In genomic region chrIV:1055734-1056133, ce11 we compare ENCODE assay signal across 3 worm cellular contexts.
TF ChIP-seq lines count a peak whose summit lies in the region.

No protein-coding gene starts in this region.

TF ChIP-seq in whole organism, L4 larva, 104 proteins besides CTCF, POLR2A, EP300 and RAD21:
- TF ChIP-seq sdz-12 (GFP tag; optimal IDR thresholded peaks at IDR 0.05; lab: Kevin White, UChicago) (no peak), ceh-62 (tag; optimal IDR thresholded peaks at IDR 0.05; lab: Kevin White, UChicago) (no peak), zag-1 (tag; optimal IDR thresholded peaks at IDR 0.05; lab: Kevin White, UChicago) (no peak), set-16 (GFP tag; IDR thresholded peaks at IDR 0.05; lab: Robert Waterston, UW) (peak; percentile 90), ceh-20 (GFP tag; IDR thresholded peaks at IDR 0.05; lab: Robert Waterston, UW) (no peak), daf-8 (GFP tag; IDR thresholded peaks at IDR 0.05; lab: Robert Waterston, UW) (no peak), D1046.2 (GFP tag; IDR thresholded peaks at IDR 0.05; lab: Robert Waterston, UW) (no peak), aha-1 (tag; lab: Kevin White, UChicago) (peak; percentile 8), lin-15B (tag; optimal IDR thresholded peaks at IDR 0.05; lab: Kevin White, UChicago) (no peak), ceh-28 (tag; optimal IDR thresholded peaks at IDR 0.05; lab: Kevin White, UChicago) (no peak)

TF ChIP-seq in whole organism, late embryonic, 69 proteins besides CTCF, POLR2A, EP300 and RAD21:
- TF ChIP-seq pros-1 (tag; optimal IDR thresholded peaks at IDR 0.05; lab: Kevin White, UChicago) (peak; percentile 16), ceh-30 (tag; optimal IDR thresholded peaks at IDR 0.05; lab: Kevin White, UChicago) (no peak)
TF ChIP-seq in whole organism, late embryonic: peak in this region for 1.

TF ChIP-seq in whole organism, young adult, 124 proteins besides CTCF, POLR2A, EP300 and RAD21:
- TF ChIP-seq F10E7.11 (tag; optimal IDR thresholded peaks at IDR 0.05; lab: Kevin White, UChicago), result no peak
- TF ChIP-seq tbx-9 (tag; optimal IDR thresholded peaks at IDR 0.05; lab: Kevin White, UChicago; ENCODE audit: borderline replicate concordance), result no peak
- no peak for TF ChIP-seq ceh-58 (GFP tag; IDR thresholded peaks at IDR 0.05; lab: Robert Waterston, UW)
- TF ChIP-seq F22D6.2 (tag; optimal IDR thresholded peaks at IDR 0.05; lab: Kevin White, UChicago), result no peak
- TF ChIP-seq F55B11.4 (tag; optimal IDR thresholded peaks at IDR 0.05; lab: Kevin White, UChicago; ENCODE audit: borderline replicate concordance, insufficient read depth), result no peak
- TF ChIP-seq mes-4 (tag; optimal IDR thresholded peaks at IDR 0.05; lab: Kevin White, UChicago), result no peak
- TF ChIP-seq mxl-1 (tag; optimal IDR thresholded peaks at IDR 0.05; lab: Kevin White, UChicago), result no peak
- TF ChIP-seq zfh-2 (GFP tag; conservative IDR thresholded peaks at IDR 0.05; lab: Robert Waterston, UW), result peak; percentile 85
- TF ChIP-seq bed-2 (GFP tag; IDR thresholded peaks at IDR 0.05; lab: Robert Waterston, UW), result no peak
- TF ChIP-seq dpff-1 (tag; optimal IDR thresholded peaks at IDR 0.05; lab: Kevin White, UChicago), result no peak
- peak; percentile 12; the same call in 1 of the 2 replicates for TF ChIP-seq dox-1 (GFP tag; IDR thresholded peaks at IDR 0.05; lab: Robert Waterston, UW)
- peak; percentile 66; the same call in 1 of the 2 replicates for TF ChIP-seq egrh-3 (GFP tag; IDR thresholded peaks at IDR 0.05; lab: Robert Waterston, UW)
- no peak for TF ChIP-seq madf-8 (GFP tag; conservative IDR thresholded peaks at IDR 0.05; lab: Robert Waterston, UW)
- no peak for TF ChIP-seq nhr-179 (tag; optimal IDR thresholded peaks at IDR 0.05; lab: Kevin White, UChicago)
- TF ChIP-seq F23B12.7 (tag; optimal IDR thresholded peaks at IDR 0.05; lab: Kevin White, UChicago; ENCODE audit: insufficient read depth), result no peak
- no peak for TF ChIP-seq nfya-2 (GFP tag; IDR thresholded peaks at IDR 0.05; lab: Robert Waterston, UW)
- no peak for TF ChIP-seq die-1 (tag; optimal IDR thresholded peaks at IDR 0.05; lab: Kevin White, UChicago)
- no peak for TF ChIP-seq hlh-12 (tag; optimal IDR thresholded peaks at IDR 0.05; lab: Kevin White, UChicago)
- TF ChIP-seq rcor-1 (GFP tag; IDR thresholded peaks at IDR 0.05; lab: Robert Waterston, UW), result no peak
- no peak for TF ChIP-seq rpc-1 (optimal IDR thresholded peaks at IDR 0.05; lab: Kevin White, UChicago)
- TF ChIP-seq rpc-1 (tag; optimal IDR thresholded peaks at IDR 0.05; lab: Kevin White, UChicago), result no peak
- no peak for TF ChIP-seq ceh-79 (tag; optimal IDR thresholded peaks at IDR 0.05; lab: Kevin White, UChicago)
- no peak for TF ChIP-seq ekl-4 (GFP tag; IDR thresholded peaks at IDR 0.05; lab: Robert Waterston, UW)
